Fruit fly (Drosophila melanogaster) whole organism, embryonic: ENCODE results near the gene Prat.

ENCODE experiments used
- CG12391 ChIP-seq: fragments of 200-800 bp; sonication (Bioruptor generic); optimal IDR thresholded peaks from 3 replicates; lab custom pipeline; 2018; ENCODE audit warnings: missing biosample characterization, mild to moderate bottlenecking, missing genetic modification characterization, moderate library complexity
- CG13894 ChIP-seq: fragments of 200-800 bp; sonication (Bioruptor generic); optimal IDR thresholded peaks from 3 replicates; lab custom pipeline; 2018; ENCODE audit warnings: missing biosample characterization, mild to moderate bottlenecking, missing genetic modification characterization, moderate library complexity
- CG15514 ChIP-seq: fragments of 200-800 bp; sonication (Bioruptor generic); optimal IDR thresholded peaks from 3 replicates; lab custom pipeline; 2017; ENCODE audit warnings: missing biosample characterization, missing genetic modification characterization, mild to moderate bottlenecking, moderate library complexity, missing genetic modification reagents
- CG17829 ChIP-seq: fragments of 200-800 bp; optimal IDR thresholded peaks from 2 replicates; lab custom pipeline; 2019; ENCODE audit warnings: missing biosample characterization, mild to moderate bottlenecking, missing genetic modification characterization, moderate library complexity
- CG31365 ChIP-seq: fragments of 200-800 bp; sonication (Bioruptor generic); optimal IDR thresholded peaks from 2 replicates; lab custom pipeline; 2018; ENCODE audit warnings: missing biosample characterization, mild to moderate bottlenecking, missing genetic modification characterization
- CG32767 ChIP-seq: fragments of 200-800 bp; sonication (Bioruptor generic); IDR thresholded peaks from 2 replicates; pipeline ENCODE4 v1.3.6; 2022; ENCODE audit warnings: missing biosample characterization, missing genetic modification characterization
- CG33213 ChIP-seq: fragments of 200-800 bp; sonication (Bioruptor generic); optimal IDR thresholded peaks from 3 replicates; lab custom pipeline; 2016; ENCODE audit warnings: missing biosample characterization, missing genetic modification characterization
- CG34376 ChIP-seq: fragments of 200-800 bp; sonication (Bioruptor generic); optimal IDR thresholded peaks from 2 replicates; lab custom pipeline; 2018; ENCODE audit warnings: missing biosample characterization, mild to moderate bottlenecking, missing genetic modification characterization
- CG7357 ChIP-seq: fragments of 200-800 bp; sonication (Bioruptor generic); IDR thresholded peaks from 3 replicates; pipeline ENCODE4 v1.3.6; 2022; ENCODE audit warnings: missing biosample characterization, missing genetic modification characterization
- CG8281 ChIP-seq: fragments of 200-800 bp; sonication (Bioruptor generic); optimal IDR thresholded peaks from 2 replicates; lab custom pipeline; 2018; ENCODE audit warnings: missing biosample characterization, mild to moderate bottlenecking, missing genetic modification characterization, moderate library complexity
- CG9215 ChIP-seq: fragments of 200-800 bp; sonication (Bioruptor generic); IDR thresholded peaks from 2 replicates; pipeline ENCODE4 v1.3.6; 2022; ENCODE audit warnings: missing biosample characterization, missing genetic modification characterization
- Camta ChIP-seq: fragments of 200-800 bp; sonication (Bioruptor generic); optimal IDR thresholded peaks from 2 replicates; lab custom pipeline; 2016; ENCODE audit warnings: missing biosample characterization, missing genetic modification characterization
- Deaf1 ChIP-seq: fragments of 200-800 bp; optimal IDR thresholded peaks from 3 replicates; lab custom pipeline; 2019; ENCODE audit warnings: missing biosample characterization, mild to moderate bottlenecking, missing genetic modification characterization, moderate library complexity
- Elba2 ChIP-seq: fragments of 200-800 bp; sonication (Bioruptor generic); optimal IDR thresholded peaks from 3 replicates; lab custom pipeline; 2016; ENCODE audit warnings: missing biosample characterization, missing genetic modification characterization
- Lhr ChIP-seq: fragments of 200-800 bp; sonication (Bioruptor generic); optimal IDR thresholded peaks from 3 replicates; lab custom pipeline; 2017; ENCODE audit warnings: mild to moderate bottlenecking, missing biosample characterization, missing genetic modification reagents, missing genetic modification characterization
- Stat92E ChIP-seq, 3 experiments: fragments of >200 bp in 2 of 3; fragments of 200-800 bp in 1 of 3; sonication (Bioruptor generic) in 1 of 3; optimal IDR thresholded peaks; 2 replicates each; lab custom pipeline; 2017 to 2019; ENCODE audit warnings: missing biosample characterization in 3 of 3, missing genetic modification characterization in 3 of 3, mild to moderate bottlenecking in 1 of 3, moderate library complexity in 1 of 3
- Trl ChIP-seq, 3 experiments: fragments of >200 bp in 2 of 3; fragments of 200-800 bp in 1 of 3; sonication (Bioruptor generic) in 1 of 3; optimal IDR thresholded peaks; 2 replicates in 1 of 3; 3 replicates in 2 of 3; lab custom pipeline; 2016 to 2017; ENCODE audit warnings: missing biosample characterization in 1 of 3, missing genetic modification characterization in 1 of 3
- YL-1 ChIP-seq: fragments of 200-800 bp; sonication (Bioruptor generic); optimal IDR thresholded peaks from 3 replicates; lab custom pipeline; 2017; ENCODE audit warnings: missing biosample characterization, mild to moderate bottlenecking, missing genetic modification characterization
- ash1 ChIP-seq: fragments of 200-800 bp; sonication (Bioruptor generic); optimal IDR thresholded peaks from 2 replicates; lab custom pipeline; 2018; ENCODE audit warnings: missing biosample characterization, mild to moderate bottlenecking, missing genetic modification characterization
- az2 ChIP-seq: fragments of 200-800 bp; sonication (Bioruptor generic); optimal IDR thresholded peaks from 3 replicates; lab custom pipeline; 2016; ENCODE audit warnings: missing biosample characterization, missing genetic modification characterization
- crp ChIP-seq, 2 experiments: fragments of 200-800 bp; sonication (Bioruptor generic); optimal IDR thresholded peaks; 2 replicates in 1 of 2; 3 replicates in 1 of 2; lab custom pipeline; 2017; ENCODE audit warnings: missing biosample characterization in 2 of 2, missing genetic modification characterization in 2 of 2, mild to moderate bottlenecking in 1 of 2, moderate library complexity in 1 of 2
- dpn ChIP-seq, 2 experiments: fragments of 200-800 bp; sonication (Bioruptor generic); optimal IDR thresholded peaks; 3 replicates each; lab custom pipeline; 2016; ENCODE audit warnings: missing biosample characterization in 2 of 2, missing genetic modification characterization in 2 of 2
- gcm ChIP-seq: fragments of 200-800 bp; sonication (Bioruptor generic); optimal IDR thresholded peaks from 2 replicates; lab custom pipeline; 2019; ENCODE audit warnings: missing biosample characterization, mild to moderate bottlenecking, missing genetic modification characterization, moderate library complexity
- insv ChIP-seq, 2 experiments: fragments of 200-800 bp; sonication (Bioruptor generic); optimal IDR thresholded peaks; 3 replicates each; lab custom pipeline; 2016 to 2018; ENCODE audit warnings: missing biosample characterization in 2 of 2, missing genetic modification characterization in 2 of 2
- knrl ChIP-seq: fragments of 200-800 bp; sonication (Bioruptor generic); IDR thresholded peaks from 3 replicates; pipeline ENCODE4 v1.3.6; 2022; ENCODE audit warnings: missing biosample characterization, missing genetic modification characterization; ENCODE audit not compliant: partially characterized antibody
- oc ChIP-seq: fragments of 200-800 bp; sonication (Bioruptor generic); optimal IDR thresholded peaks from 2 replicates; lab custom pipeline; 2018; ENCODE audit warnings: missing biosample characterization, mild to moderate bottlenecking, missing genetic modification characterization, moderate library complexity
- peb ChIP-seq: fragments of 200-800 bp; sonication (Bioruptor generic); IDR thresholded peaks from 2 replicates; pipeline ENCODE4 v1.3.6; 2022; ENCODE audit warnings: missing biosample characterization, missing genetic modification characterization
- repo ChIP-seq: fragments of 200-800 bp; sonication (Bioruptor generic); optimal IDR thresholded peaks from 2 replicates; lab custom pipeline; 2016; ENCODE audit warnings: missing biosample characterization, missing genetic modification characterization
- rib ChIP-seq: fragments of 200-800 bp; sonication (Bioruptor generic); IDR thresholded peaks from 2 replicates; pipeline ENCODE4 v1.3.6; 2022; ENCODE audit warnings: missing biosample characterization, missing genetic modification characterization
- row ChIP-seq: fragments of 200-800 bp; sonication (Bioruptor generic); IDR thresholded peaks from 3 replicates; pipeline ENCODE4 v1.3.6; 2022; ENCODE audit warnings: missing biosample characterization, missing genetic modification characterization
- sens ChIP-seq: fragments of 200-800 bp; sonication (Bioruptor generic); peaks from one replicate; lab custom pipeline; 2016; ENCODE audit warnings: missing biosample characterization, missing genetic modification characterization
- slbo ChIP-seq: fragments of 200-800 bp; sonication (Bioruptor generic); IDR thresholded peaks from 2 replicates; pipeline ENCODE4 v1.3.6; 2022; ENCODE audit warnings: missing biosample characterization, missing genetic modification characterization
- slp2 ChIP-seq: fragments of 200-800 bp; sonication (Bioruptor generic); optimal IDR thresholded peaks from 2 replicates; lab custom pipeline; 2016; ENCODE audit warnings: missing biosample characterization, missing genetic modification characterization
- tup ChIP-seq: fragments of 200-800 bp; sonication (Bioruptor generic); optimal IDR thresholded peaks from 2 replicates; lab custom pipeline; 2016; ENCODE audit warnings: missing biosample characterization, mild to moderate bottlenecking, missing genetic modification characterization, moderate library complexity

The Prat gene

dm6 chr3R:7886167-7886858 lies 25.3 kb downstream of the Prat start, which contains the start of gene CG17816 (continued):
- TF ChIP-seq knrl (GFP tag; lab: Robert Waterston, UW) (no peak), slbo (GFP tag; lab: Robert Waterston, UW) (no peak), CG13894 (peak; percentile 44), Elba2 (GFP tag; lab: Kevin White, UChicago) (no peak), Trl (optimal IDR thresholded peaks at IDR 0.05; lab: Kevin White, UChicago) (peak in 1 of 2 experiments; percentile 11), Trl (GFP tag; optimal IDR thresholded peaks at IDR 0.05; lab: Kevin White, UChicago) (no peak)
- TF ChIP-seq, all 482 proteins: peak for 25

- TF ChIP-seq gcm (no peak), dpn (GFP tag; optimal IDR thresholded peaks at IDR 0.05; lab: Kevin White, UChicago) (no peak), CG33213 (GFP tag; lab: Kevin White, UChicago) (no peak), Stat92E (GFP tag; optimal IDR thresholded peaks at IDR 0.05; lab: Kevin White, UChicago) (no peak), CG9215 (no peak), slp2 (GFP tag; lab: Kevin White, UChicago) (no peak), oc (tag; lab: Kevin White, UChicago) (no peak), CG32767 (GFP tag; lab: Robert Waterston, UW) (no peak), az2 (no peak), rib (no peak), Deaf1 (peak; percentile 23), CG17829 (tag; lab: Kevin White, UChicago) (no peak), CG34376 (GFP tag; lab: Kevin White, UChicago) (no peak), sens (GFP tag; lab: Kevin White, UChicago) (peak; percentile 52), CG31365 (tag; lab: Kevin White, UChicago) (no peak), Camta (GFP tag; lab: Kevin White, UChicago) (no peak), ash1 (GFP tag; lab: Kevin White, UChicago) (no peak), CG7357 (GFP tag; lab: Robert Waterston, UW) (no peak), CG15514 (peak; percentile 56), row (GFP tag; lab: Robert Waterston, UW) (peak; percentile 23; the same call in 1 of the 3 replicates), CG8281 (tag; lab: Kevin White, UChicago) (no peak), peb (GFP tag; lab: Robert Waterston, UW) (no peak), CG12391 (tag; lab: Kevin White, UChicago) (no peak), insv (GFP tag; optimal IDR thresholded peaks at IDR 0.05; lab: Kevin White, UChicago) (no peak), Lhr (no peak), tup (GFP tag; lab: Kevin White, UChicago) (no peak), CG13894 (peak; percentile 21), YL-1 (no peak), crp (GFP tag; optimal IDR thresholded peaks at IDR 0.05; lab: Kevin White, UChicago) (peak in 1 of 2 experiments; percentile 14), repo (GFP tag; lab: Kevin White, UChicago) (no peak)
These were observed 27.1 kb downstream of the Prat start for dm6 chr3R:7884433-7884832.
